Worm (Caenorhabditis elegans) whole organism, early embryonic: Measurements from ENCODE around the gene fbxa-35.

ENCODE experiments used
- ama-1 ChIP-seq: fragments of 150-350 bp; optimal IDR thresholded peaks from 2 replicates; lab custom pipeline; 2014
- ets-7 ChIP-seq: sonication (generic microtip); optimal IDR thresholded peaks from 2 replicates; lab custom pipeline; 2016; ENCODE audit warnings: missing genotype, missing genetic modification characterization, missing compliant biosample characterization
- flt-1 ChIP-seq: fragments of 200-800 bp; sonication (Bioruptor generic); IDR thresholded peaks from 2 replicates; pipeline ENCODE4 v1.3.6; 2022; ENCODE audit warnings: missing genetic modification characterization, missing compliant biosample characterization

- TF ChIP-seq flt-1 (GFP tag; lab: Robert Waterston, UW) (no peak), ets-7 (no peak), ama-1 (no peak)
Measured at ce11 chrIII:1279197-1279596, 16.3 kb upstream of the fbxa-35 start.
